Worm (Caenorhabditis elegans): ENCODE results near the gene nex-3.

DNA sequence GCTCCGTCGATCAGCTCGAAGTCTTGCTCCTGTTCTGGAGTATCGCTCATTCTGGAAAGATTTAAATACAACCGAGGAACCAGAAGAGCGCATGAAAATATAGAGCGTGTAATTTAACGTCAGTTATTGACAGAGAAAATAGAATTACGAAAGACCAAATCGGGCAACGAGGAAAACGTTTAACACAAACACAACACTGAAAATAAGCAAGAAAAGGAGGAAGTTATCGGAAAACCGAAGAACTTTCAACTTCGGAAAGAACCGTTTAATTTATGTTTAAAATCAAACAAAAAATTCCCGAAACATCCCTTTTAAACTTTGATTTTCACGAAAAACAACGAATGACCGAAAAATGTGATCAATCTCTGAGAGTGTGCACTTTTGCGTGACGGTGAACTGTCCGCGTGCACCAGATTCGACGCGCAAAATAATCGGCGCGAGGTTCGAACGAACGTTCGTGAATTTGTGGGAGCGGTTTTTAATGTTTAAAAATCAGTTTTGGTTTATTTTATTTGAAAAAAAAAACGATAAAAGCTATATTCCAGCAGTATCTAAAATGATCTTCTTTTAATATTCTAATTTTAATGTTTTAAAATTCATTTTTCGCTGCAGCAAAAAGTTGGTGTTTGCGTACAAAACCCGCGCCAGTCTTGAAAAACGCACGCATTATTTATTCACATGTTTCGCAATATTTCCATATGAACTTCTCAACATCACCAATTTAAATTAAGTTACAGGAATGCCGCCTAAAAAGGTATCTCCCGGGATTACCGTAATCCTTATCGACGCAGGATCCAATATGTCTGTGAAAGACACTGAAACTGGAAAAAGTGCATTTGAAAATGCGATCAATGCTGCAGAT lies 22.5 kb upstream of the nex-3 start, which contains the start of the genes R07E5.7 and cku-80:
- TF ChIP-seq F57A8.1 (GFP tag; optimal IDR thresholded peaks at IDR 0.05) (no peak), madf-3 (GFP tag; IDR thresholded peaks at IDR 0.05) (no peak), ceh-100 (GFP tag; IDR thresholded peaks at IDR 0.05) (no peak), ZK185.1 (tag; optimal IDR thresholded peaks at IDR 0.05; ENCODE audit: poor library complexity, severe bottlenecking) (peak; percentile 0), pha-4 (tag; optimal IDR thresholded peaks at IDR 0.05) (no peak), attf-6 (GFP tag; IDR thresholded peaks at IDR 0.05) (no peak), akir-1 (GFP tag; optimal IDR thresholded peaks at IDR 0.05) (no peak), ama-1 (optimal IDR thresholded peaks at IDR 0.05) (no peak), ama-1 (GFP tag; optimal IDR thresholded peaks at IDR 0.05) (no peak), lin-26 (GFP tag; IDR thresholded peaks at IDR 0.05) (no peak), C06A6.2 (GFP tag; conservative IDR thresholded peaks at IDR 0.05) (no peak), nhr-90 (tag; optimal IDR thresholded peaks at IDR 0.05) (no peak), cebp-2 (GFP tag; IDR thresholded peaks at IDR 0.05) (no peak), attf-5 (GFP tag; optimal IDR thresholded peaks at IDR 0.05) (peak; percentile 79)
